Worm (Caenorhabditis elegans): ENCODE results near the gene cdc-25.2.

DNA sequence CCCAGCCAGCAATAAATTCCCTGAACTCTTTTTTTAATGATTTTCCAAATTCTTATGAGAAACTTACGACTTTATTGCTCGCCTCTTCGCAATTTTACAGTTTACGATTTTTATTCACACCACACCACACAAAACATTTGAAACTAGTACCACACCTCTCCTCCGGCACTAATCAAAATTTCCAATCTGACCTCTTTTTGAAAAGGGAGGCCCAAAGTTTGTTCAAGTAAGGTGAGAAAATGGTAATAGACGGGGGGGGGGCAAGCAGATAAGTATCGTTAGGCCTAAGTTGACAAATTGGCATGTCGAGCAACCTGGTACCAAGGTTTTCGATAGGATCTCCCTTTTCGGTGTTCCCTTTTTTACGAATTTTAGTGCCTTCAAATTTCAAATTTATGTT is 12.9 kb downstream of the cdc-25.2 start:
- TF ChIP-seq nhr-28 (tag; optimal IDR thresholded peaks at IDR 0.05) (no peak), lin-13 (tag; optimal IDR thresholded peaks at IDR 0.05) (no peak), unc-39 (tag; optimal IDR thresholded peaks at IDR 0.05) (no peak), elt-3 (tag; optimal IDR thresholded peaks at IDR 0.05) (no peak), pha-4 (tag; optimal IDR thresholded peaks at IDR 0.05) (no peak), nhr-12 (tag; optimal IDR thresholded peaks at IDR 0.05) (no peak), tbx-8 (GFP tag; optimal IDR thresholded peaks at IDR 0.05) (no peak), ztf-11 (tag; optimal IDR thresholded peaks at IDR 0.05) (no peak)

Measured in whole organism, mixed stage, embryonic.